Fruit fly (Drosophila melanogaster) whole organism, embryonic: ENCODE measurements around the gene CG43163.

Experiments used
- Adf1 ChIP-seq: fragments of 200-800 bp; sonication (Bioruptor generic); IDR thresholded peaks from 2 replicates; pipeline ENCODE4 v1.3.6; 2022; ENCODE audit warnings: missing biosample characterization, missing genetic modification characterization
- Awh ChIP-seq: fragments of 200-800 bp; sonication (Bioruptor generic); IDR thresholded peaks from 2 replicates; pipeline ENCODE4, ENCODE4 v1.3.6; 2022; ENCODE audit warnings: missing biosample characterization, missing genetic modification characterization
- CG12071 ChIP-seq: fragments of 200-800 bp; sonication (Bioruptor generic); optimal IDR thresholded peaks from 3 replicates; lab custom pipeline; 2018; ENCODE audit warnings: missing biosample characterization, mild to moderate bottlenecking, missing genetic modification characterization
- CG12659 ChIP-seq: fragments of 200-800 bp; sonication (Bioruptor generic); optimal IDR thresholded peaks from 3 replicates; lab custom pipeline; 2017; ENCODE audit warnings: mild to moderate bottlenecking, missing biosample characterization, missing genetic modification reagents, missing genetic modification characterization
- CG13123 ChIP-seq: fragments of 200-800 bp; sonication (Bioruptor generic); optimal IDR thresholded peaks from 2 replicates; lab custom pipeline; 2016; ENCODE audit warnings: missing biosample characterization, missing genetic modification characterization
- CG13894 ChIP-seq: fragments of 200-800 bp; sonication (Bioruptor generic); optimal IDR thresholded peaks from 3 replicates; lab custom pipeline; 2018; ENCODE audit warnings: missing biosample characterization, mild to moderate bottlenecking, missing genetic modification characterization, moderate library complexity
- CG14014 ChIP-seq: fragments of 200-800 bp; sonication (Bioruptor generic); IDR thresholded peaks from 2 replicates; pipeline ENCODE4 v1.3.6; 2022; ENCODE audit warnings: missing biosample characterization, missing genetic modification characterization
- CG17385 ChIP-seq: fragments of 200-800 bp; sonication (Bioruptor generic); optimal IDR thresholded peaks from 3 replicates; lab custom pipeline; 2018; ENCODE audit warnings: missing biosample characterization, mild to moderate bottlenecking, missing genetic modification characterization
- CG17912 ChIP-seq: fragments of 200-800 bp; sonication (Bioruptor generic); optimal IDR thresholded peaks from 2 replicates; lab custom pipeline; 2018; ENCODE audit warnings: missing biosample characterization, mild to moderate bottlenecking, missing genetic modification characterization
- CG18599 ChIP-seq: fragments of 200-800 bp; sonication (Bioruptor generic); optimal IDR thresholded peaks from 3 replicates; lab custom pipeline; 2017; ENCODE audit warnings: missing biosample characterization, missing genetic modification characterization, mild to moderate bottlenecking, moderate library complexity, missing genetic modification reagents
- CG3281 ChIP-seq: fragments of 200-800 bp; sonication (Bioruptor generic); optimal IDR thresholded peaks from 3 replicates; lab custom pipeline; 2017; ENCODE audit warnings: missing biosample characterization, mild to moderate bottlenecking, missing genetic modification characterization
- CG34422 ChIP-seq: fragments of 200-800 bp; sonication (Bioruptor generic); IDR thresholded peaks from 3 replicates; pipeline ENCODE4 v1.3.6; 2022; ENCODE audit warnings: missing biosample characterization, missing genetic modification characterization
- CG6765 ChIP-seq: fragments of 200-800 bp; sonication (Bioruptor generic); optimal IDR thresholded peaks from 3 replicates; lab custom pipeline; 2017; ENCODE audit warnings: missing biosample characterization, mild to moderate bottlenecking, missing genetic modification characterization
- CG7963 ChIP-seq: fragments of 200-800 bp; sonication (Bioruptor generic); IDR thresholded peaks from 3 replicates; pipeline ENCODE4 v1.3.6; 2022; ENCODE audit warnings: missing biosample characterization, missing genetic modification characterization; ENCODE audit not compliant: partially characterized antibody
- CG8924 ChIP-seq: fragments of 200-800 bp; optimal IDR thresholded peaks from 3 replicates; lab custom pipeline; 2019; ENCODE audit warnings: missing biosample characterization, mild to moderate bottlenecking, missing genetic modification characterization, moderate library complexity
- CHES-1-like ChIP-seq: fragments of 200-800 bp; sonication (Bioruptor generic); optimal IDR thresholded peaks from 2 replicates; lab custom pipeline; 2016; ENCODE audit warnings: missing biosample characterization, missing genetic modification characterization
- HLH54F ChIP-seq: fragments of 200-800 bp; sonication (Bioruptor generic); optimal IDR thresholded peaks from 3 replicates; lab custom pipeline; 2016; ENCODE audit warnings: missing biosample characterization, missing genetic modification characterization
- HmgZ ChIP-seq: fragments of 200-800 bp; sonication (Bioruptor generic); optimal IDR thresholded peaks from 2 replicates; lab custom pipeline; 2018; ENCODE audit warnings: missing biosample characterization, mild to moderate bottlenecking, missing genetic modification characterization
- Mrtf ChIP-seq: fragments of 200-800 bp; sonication (Bioruptor generic); IDR thresholded peaks from 3 replicates; pipeline ENCODE4 v1.3.6; 2022; ENCODE audit warnings: missing biosample characterization, missing genetic modification characterization
- Pdp1 ChIP-seq, 2 experiments: fragments of 200-800 bp; sonication (Bioruptor generic); optimal IDR thresholded peaks; 3 replicates each; lab custom pipeline; 2016; ENCODE audit warnings: missing biosample characterization in 2 of 2, missing genetic modification characterization in 2 of 2, mild to moderate bottlenecking in 1 of 2, moderate library complexity in 1 of 2
- Ptx1 ChIP-seq: fragments of 200-800 bp; sonication (Bioruptor generic); IDR thresholded peaks from 2 replicates; pipeline ENCODE4 v1.3.6; 2022; ENCODE audit warnings: missing biosample characterization, missing genetic modification characterization
- Rfx ChIP-seq: fragments of 200-800 bp; sonication (Bioruptor generic); IDR thresholded peaks from 2 replicates; pipeline ENCODE4 v1.3.6; 2022; ENCODE audit warnings: missing biosample characterization, missing genetic modification characterization
- Stat92E ChIP-seq, 3 experiments: fragments of >200 bp in 2 of 3; fragments of 200-800 bp in 1 of 3; sonication (Bioruptor generic) in 1 of 3; optimal IDR thresholded peaks; 2 replicates each; lab custom pipeline; 2017 to 2019; ENCODE audit warnings: missing biosample characterization in 3 of 3, missing genetic modification characterization in 3 of 3, mild to moderate bottlenecking in 1 of 3, moderate library complexity in 1 of 3
- TFAM ChIP-seq: fragments of 200-800 bp; sonication (Bioruptor generic); optimal IDR thresholded peaks from 2 replicates; lab custom pipeline; 2017; ENCODE audit warnings: missing biosample characterization, missing genetic modification characterization, inconsistent platforms
- Trl ChIP-seq, 3 experiments: fragments of >200 bp in 2 of 3; fragments of 200-800 bp in 1 of 3; sonication (Bioruptor generic) in 1 of 3; optimal IDR thresholded peaks; 2 replicates in 1 of 3; 3 replicates in 2 of 3; lab custom pipeline; 2016 to 2017; ENCODE audit warnings: missing biosample characterization in 1 of 3, missing genetic modification characterization in 1 of 3
- ase ChIP-seq: fragments of 200-800 bp; sonication (Bioruptor generic); IDR thresholded peaks from 3 replicates; pipeline ENCODE4 v1.3.6; 2022; ENCODE audit warnings: missing biosample characterization, missing genetic modification characterization
- bsh ChIP-seq, 2 experiments: fragments of 200-800 bp; sonication (Bioruptor generic); optimal IDR thresholded peaks; 2 replicates each; lab custom pipeline; 2017 to 2018; ENCODE audit warnings: mild to moderate bottlenecking in 2 of 2, missing biosample characterization in 2 of 2, missing genetic modification characterization in 2 of 2, moderate library complexity in 1 of 2
- chm ChIP-seq: fragments of 200-800 bp; sonication (Bioruptor generic); IDR thresholded peaks from 2 replicates; pipeline ENCODE4 v1.3.6; 2022; ENCODE audit warnings: missing biosample characterization, missing genetic modification characterization
- croc ChIP-seq: fragments of 200-800 bp; sonication (Bioruptor generic); conservative IDR thresholded peaks from 3 replicates; pipeline ENCODE4 v1.3.6; 2022; ENCODE audit warnings: missing biosample characterization, missing genetic modification characterization
- eve ChIP-seq, 2 experiments: fragments of >200 bp; optimal IDR thresholded peaks; 2 replicates each; lab custom pipeline; 2017; ENCODE audit warnings: missing biosample characterization in 2 of 2, missing genetic modification characterization in 2 of 2
- fd102C ChIP-seq: fragments of 200-800 bp; sonication (Bioruptor generic); optimal IDR thresholded peaks from 2 replicates; lab custom pipeline; 2018; ENCODE audit warnings: missing biosample characterization, mild to moderate bottlenecking, missing genetic modification characterization, moderate library complexity
- fd3F ChIP-seq: fragments of 200-800 bp; sonication (Bioruptor generic); optimal IDR thresholded peaks from 2 replicates; lab custom pipeline; 2018; ENCODE audit warnings: missing biosample characterization, mild to moderate bottlenecking, missing genetic modification characterization, moderate library complexity
- gcm ChIP-seq: fragments of 200-800 bp; sonication (Bioruptor generic); optimal IDR thresholded peaks from 2 replicates; lab custom pipeline; 2019; ENCODE audit warnings: missing biosample characterization, mild to moderate bottlenecking, missing genetic modification characterization, moderate library complexity
- gro ChIP-seq: fragments of 200-800 bp; sonication (Bioruptor generic); optimal IDR thresholded peaks from 2 replicates; lab custom pipeline; 2016; ENCODE audit warnings: missing biosample characterization, missing genetic modification characterization
- hkb ChIP-seq, 2 experiments: fragments of 200-800 bp in 1 of 2; fragments of >200 bp in 1 of 2; sonication (Bioruptor generic) in 1 of 2; IDR thresholded peaks in 1 of 2; optimal IDR thresholded peaks in 1 of 2; 2 replicates each; pipeline versions ENCODE4 v1.3.6 to Lab custom; 2017 to 2022; ENCODE audit warnings: missing biosample characterization in 1 of 2, missing genetic modification characterization in 1 of 2
- kay ChIP-seq: fragments of 200-800 bp; sonication (Bioruptor generic); optimal IDR thresholded peaks from 2 replicates; lab custom pipeline; 2016; ENCODE audit warnings: missing biosample characterization, missing genetic modification characterization
- lbe ChIP-seq: fragments of 200-800 bp; sonication (Bioruptor generic); optimal IDR thresholded peaks from 2 replicates; lab custom pipeline; 2016; ENCODE audit warnings: missing biosample characterization, mild to moderate bottlenecking, missing genetic modification characterization
- nom ChIP-seq: fragments of 200-800 bp; sonication (Bioruptor generic); optimal IDR thresholded peaks from 2 replicates; lab custom pipeline; 2017; ENCODE audit warnings: missing biosample characterization, missing genetic modification characterization, mild to moderate bottlenecking, moderate library complexity, missing genetic modification reagents
- pan ChIP-seq, 4 experiments: fragments of >200 bp in 3 of 4; fragments of 200-800 bp in 1 of 4; sonication (Bioruptor generic) in 1 of 4; optimal IDR thresholded peaks in 3 of 4; IDR thresholded peaks in 1 of 4; 2 replicates each; pipeline versions ENCODE4 v1.3.6 to Lab custom; 2017 to 2022; ENCODE audit warnings: missing biosample characterization in 2 of 4, missing genetic modification characterization in 2 of 4, mixed read lengths in 1 of 4
- pum ChIP-seq: fragments of 200-800 bp; sonication (Bioruptor generic); optimal IDR thresholded peaks from 2 replicates; lab custom pipeline; 2016; ENCODE audit warnings: missing biosample characterization, missing genetic modification characterization
- sens ChIP-seq: fragments of 200-800 bp; sonication (Bioruptor generic); peaks from one replicate; lab custom pipeline; 2016; ENCODE audit warnings: missing biosample characterization, missing genetic modification characterization
- sob ChIP-seq: fragments of 200-800 bp; sonication (Bioruptor generic); IDR thresholded peaks from 2 replicates; pipeline ENCODE4 v1.3.6; 2022; ENCODE audit warnings: missing biosample characterization, missing genetic modification characterization
- tap ChIP-seq: fragments of 200-800 bp; optimal IDR thresholded peaks from 3 replicates; lab custom pipeline; 2019; ENCODE audit warnings: missing biosample characterization, mild to moderate bottlenecking, missing genetic modification characterization, moderate library complexity
- tna ChIP-seq: fragments of 200-800 bp; sonication (Bioruptor generic); IDR thresholded peaks from 2 replicates; pipeline ENCODE4 v1.3.6; 2022; ENCODE audit warnings: missing biosample characterization, missing genetic modification characterization; ENCODE audit not compliant: partially characterized antibody
- wek ChIP-seq: fragments of 200-800 bp; sonication (Bioruptor generic); optimal IDR thresholded peaks from 3 replicates; lab custom pipeline; 2018; ENCODE audit warnings: missing biosample characterization, mild to moderate bottlenecking, missing genetic modification characterization, moderate library complexity
- z ChIP-seq: fragments of 200-800 bp; sonication (Bioruptor generic); IDR thresholded peaks from 3 replicates; pipeline ENCODE4 v1.3.6; 2022; ENCODE audit warnings: missing biosample characterization, missing genetic modification characterization

Gene CG43163

dm6 chr3L:8547104-8547523, 40.2 kb upstream of the CG43163 start (continued):
- TF ChIP-seq eve (GFP tag; optimal IDR thresholded peaks at IDR 0.05; lab: Kevin White, UChicago) (peak in 1 of 2 experiments; percentile 89), pan (optimal IDR thresholded peaks at IDR 0.05; lab: Kevin White, UChicago) (no peak), pan (GFP tag; optimal IDR thresholded peaks at IDR 0.05 in 1 of 2, IDR thresholded peaks at IDR 0.05 in 1 of 2) (peak in 1 of 2 experiments; percentile 87), CG12659 (peak; percentile 93), Mrtf (GFP tag; lab: Robert Waterston, UW) (peak; percentile 76; the same call in 2 of the 3 replicates), fd102C (GFP tag; lab: Kevin White, UChicago) (no peak), Rfx (GFP tag; lab: Robert Waterston, UW) (peak; percentile 91), Ptx1 (GFP tag; lab: Robert Waterston, UW) (peak; percentile 92), HLH54F (GFP tag; lab: Kevin White, UChicago) (peak; percentile 74)
- TF ChIP-seq, all 482 proteins: peak for 389

dm6 chr3L:8546355-8546771, 39.4 kb upstream of the CG43163 start:
- TF ChIP-seq CG14014 (GFP tag; lab: Robert Waterston, UW), result peak; percentile 14; the same call in 1 of the 2 replicates
- peak; percentile 20 for TF ChIP-seq CG18599 (GFP tag; lab: Kevin White, UChicago)
- TF ChIP-seq ase (GFP tag; lab: Robert Waterston, UW), result no peak
- TF ChIP-seq CG17912 (GFP tag; lab: Kevin White, UChicago), result peak; percentile 37
- 0 out of 2 replicates have a peak, but pooled peaks have one; percentile 39 for TF ChIP-seq tna (GFP tag; lab: Robert Waterston, UW)
- no peak for TF ChIP-seq pum
- peak; percentile 11 for TF ChIP-seq tap (tag; lab: Kevin White, UChicago)
- TF ChIP-seq CHES-1-like (GFP tag; lab: Kevin White, UChicago), result peak; percentile 37
- TF ChIP-seq CG3281, result peak; percentile 19
- TF ChIP-seq Pdp1 (GFP tag; optimal IDR thresholded peaks at IDR 0.05; lab: Kevin White, UChicago), result peak in 1 of 2 experiments; percentile 66
- TF ChIP-seq Awh, result 0 out of 2 replicates have a peak, but pooled peaks have one; percentile 10
- TF ChIP-seq z (GFP tag; lab: Robert Waterston, UW), result peak; percentile 55; the same call in 2 of the 3 replicates
- TF ChIP-seq CG17385 (GFP tag; lab: Kevin White, UChicago), result peak; percentile 52
- TF ChIP-seq CG8924, result no peak
- peak; percentile 53 for TF ChIP-seq HmgZ (tag; lab: Kevin White, UChicago)
- no peak for TF ChIP-seq fd3F (GFP tag; lab: Kevin White, UChicago)
- TF ChIP-seq CG12071 (GFP tag; lab: Kevin White, UChicago), result peak; percentile 42
- TF ChIP-seq sens (GFP tag; lab: Kevin White, UChicago), result peak; percentile 51
- TF ChIP-seq Stat92E (GFP tag; optimal IDR thresholded peaks at IDR 0.05; lab: Kevin White, UChicago), result peak in 1 of 3 experiments; percentile 59
- TF ChIP-seq Adf1, result no peak
- TF ChIP-seq chm, result peak; percentile 54; the same call in 1 of the 2 replicates
- no peak for TF ChIP-seq CG13123 (GFP tag; lab: Kevin White, UChicago)
- no peak for TF ChIP-seq gro (GFP tag; lab: Kevin White, UChicago)
- TF ChIP-seq CG7963 (GFP tag; lab: Robert Waterston, UW), result no peak
- TF ChIP-seq CG6765, result peak; percentile 30
- TF ChIP-seq nom, result peak; percentile 89
- no peak for TF ChIP-seq TFAM (GFP tag; lab: Kevin White, UChicago)
- TF ChIP-seq CG13894 (tag; lab: Kevin White, UChicago), result peak; percentile 47
- peak; percentile 41 for TF ChIP-seq wek
- TF ChIP-seq hkb (optimal IDR thresholded peaks at IDR 0.05; lab: Kevin White, UChicago), result no peak
- 0 out of 2 replicates have a peak, but pooled peaks have one; percentile 26 for TF ChIP-seq hkb (GFP tag; IDR thresholded peaks at IDR 0.05; lab: Robert Waterston, UW)
- 0 out of 2 replicates have a peak, but pooled peaks have one; percentile 36 for TF ChIP-seq sob (GFP tag; lab: Robert Waterston, UW)
- peak in 1 of 2 experiments; percentile 48 for TF ChIP-seq bsh (GFP tag; optimal IDR thresholded peaks at IDR 0.05; lab: Kevin White, UChicago)
- TF ChIP-seq croc (GFP tag; lab: Robert Waterston, UW), result no peak
- peak; percentile 94 for TF ChIP-seq Trl (optimal IDR thresholded peaks at IDR 0.05; lab: Kevin White, UChicago)
- no peak for TF ChIP-seq Trl (GFP tag; optimal IDR thresholded peaks at IDR 0.05; lab: Kevin White, UChicago)
- peak; percentile 55 for TF ChIP-seq lbe (GFP tag; lab: Kevin White, UChicago)
- TF ChIP-seq kay (GFP tag; lab: Kevin White, UChicago), result peak; percentile 93
- TF ChIP-seq CG34422, result peak; percentile 36; the same call in 1 of the 3 replicates
- no peak for TF ChIP-seq gcm
